Worm (Caenorhabditis elegans) whole organism, mixed stage, embryonic: ENCODE data around the gene B0563.8.

Experiments
- bed-3 ChIP-seq: fragments of 200-800 bp; sonication (Bioruptor generic); optimal IDR thresholded peaks from 3 replicates; lab custom pipeline; 2018; ENCODE audit warnings: mild to moderate bottlenecking, missing genetic modification characterization, moderate library complexity, missing compliant biosample characterization
- ham-2 ChIP-seq: fragments of 200-800 bp; sonication (Bioruptor generic); optimal IDR thresholded peaks from 2 replicates; lab custom pipeline; 2018; ENCODE audit warnings: mild to moderate bottlenecking, missing genetic modification characterization, missing compliant biosample characterization
- nhr-2 ChIP-seq: fragments of 150-350 bp; optimal IDR thresholded peaks from 2 replicates; lab custom pipeline; 2014; ENCODE audit warnings: missing biosample characterization, missing genetic modification characterization
- pha-4 ChIP-seq: fragments of 150-350 bp; optimal IDR thresholded peaks from 2 replicates; lab custom pipeline; 2018; ENCODE audit warnings: missing biosample characterization, missing genetic modification reagents, missing genetic modification characterization
- sem-2 ChIP-seq: fragments of 200-800 bp; sonication (Bioruptor generic); optimal IDR thresholded peaks from 2 replicates; lab custom pipeline; 2018; ENCODE audit warnings: mild to moderate bottlenecking, missing genetic modification characterization, missing compliant biosample characterization
- ztf-11 ChIP-seq: fragments of 150-350 bp; optimal IDR thresholded peaks from 2 replicates; lab custom pipeline; 2014; ENCODE audit warnings: missing biosample characterization, missing genetic modification characterization

- TF ChIP-seq bed-3 (GFP tag; lab: Kevin White, UChicago) (no peak), ztf-11 (tag; lab: Kevin White, UChicago) (no peak), ham-2 (GFP tag; lab: Kevin White, UChicago) (no peak), nhr-2 (tag; lab: Kevin White, UChicago) (no peak), sem-2 (GFP tag; lab: Kevin White, UChicago) (no peak), pha-4 (no peak)
Measured at ce11 chrX:9172733-9173132, 1.6 kb downstream of the B0563.8 start.
